Fruit fly (Drosophila melanogaster): Measurements from ENCODE around the gene smog.

The smog gene

DNA sequence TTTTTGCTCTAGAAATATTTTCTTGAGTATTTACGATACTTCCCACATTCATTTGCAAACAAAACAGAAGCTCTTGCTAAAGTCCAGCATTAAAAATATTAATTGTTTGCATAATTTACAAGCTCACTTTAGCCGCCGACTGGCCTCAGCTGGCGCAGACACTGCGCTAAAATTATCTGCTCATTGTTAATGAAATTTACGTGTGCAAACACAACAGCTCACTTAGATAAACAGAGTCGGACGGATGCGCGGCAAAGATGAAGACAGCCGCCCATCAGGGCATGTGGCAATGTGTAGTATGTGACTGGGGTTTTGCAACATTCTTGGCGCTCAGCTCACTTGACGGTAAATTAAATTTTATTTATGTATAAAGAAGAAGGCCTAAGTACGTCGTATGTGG lies 23.6 kb upstream of the smog start (continued):
- TF ChIP-seq CG17359 (tag; optimal IDR thresholded peaks at IDR 0.05) (peak; percentile 22), CG7987 (GFP tag; optimal IDR thresholded peaks at IDR 0.05) (peak; percentile 70), lbe (GFP tag; optimal IDR thresholded peaks at IDR 0.05) (no peak)

DNA sequence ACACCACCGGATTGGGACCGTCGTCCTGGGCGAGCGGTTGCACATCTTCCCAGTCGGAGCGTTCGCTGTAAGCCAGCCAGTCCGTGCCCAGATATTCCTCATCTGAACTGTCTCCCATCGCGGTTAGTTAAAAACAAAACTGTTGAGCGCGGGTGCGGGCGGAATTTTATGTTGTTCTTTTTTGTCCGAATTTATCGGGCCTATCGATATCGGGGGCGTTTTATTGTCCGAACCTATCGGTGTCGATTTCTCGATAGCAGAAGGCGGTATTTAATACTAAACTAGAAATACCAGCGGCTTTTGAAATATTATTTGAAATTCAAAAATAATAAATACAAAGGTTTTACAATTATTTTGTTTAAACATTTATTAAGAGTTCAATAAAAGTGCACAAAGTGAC lies 22.2 kb upstream of the smog start, which contains the start of gene Fnta:
Fnta (minus strand) TSS at position 204 of the 400 bp plus-strand sequence.
- TF ChIP-seq Myb (GFP tag; optimal IDR thresholded peaks at IDR 0.05), result no peak
- no peak for TF ChIP-seq Sox100B (GFP tag; optimal IDR thresholded peaks at IDR 0.05)
- TF ChIP-seq CG7839 (tag; optimal IDR thresholded peaks at IDR 0.05), result no peak
- TF ChIP-seq CG13123 (GFP tag; optimal IDR thresholded peaks at IDR 0.05), result no peak
- TF ChIP-seq CG6854 (GFP tag; optimal IDR thresholded peaks at IDR 0.05), result no peak
- TF ChIP-seq CG2116 (GFP tag; optimal IDR thresholded peaks at IDR 0.05), result peak; percentile 45
- no peak for TF ChIP-seq CG2678 (tag; optimal IDR thresholded peaks at IDR 0.05)
- TF ChIP-seq vnd (GFP tag; IDR thresholded peaks at IDR 0.05; ENCODE audit: partially characterized antibody), result peak; percentile 82
- no peak; the same call in 1 of the 2 replicates for TF ChIP-seq vvl (GFP tag; IDR thresholded peaks at IDR 0.05)
- TF ChIP-seq Gsc (GFP tag; IDR thresholded peaks at IDR 0.05), result no peak
- TF ChIP-seq CG17361 (GFP tag; IDR thresholded peaks at IDR 0.05), result no peak
- no peak for TF ChIP-seq H2.0 (GFP tag; IDR thresholded peaks at IDR 0.05)
- TF ChIP-seq dpn (GFP tag; optimal IDR thresholded peaks at IDR 0.05), result no peak
- TF ChIP-seq Lim3 (GFP tag; IDR thresholded peaks at IDR 0.05), result no peak
- no peak for TF ChIP-seq corto (GFP tag; optimal IDR thresholded peaks at IDR 0.05)
- no peak for TF ChIP-seq CG16779 (GFP tag; IDR thresholded peaks at IDR 0.05)
- no peak for TF ChIP-seq grau (tag; optimal IDR thresholded peaks at IDR 0.05)
- TF ChIP-seq ftz-f1 (GFP tag; optimal IDR thresholded peaks at IDR 0.05), result no peak
- no peak for TF ChIP-seq oc (tag; optimal IDR thresholded peaks at IDR 0.05)
- TF ChIP-seq PHDP (tag; optimal IDR thresholded peaks at IDR 0.05), result no peak
- TF ChIP-seq CG13287 (GFP tag; IDR thresholded peaks at IDR 0.05; ENCODE audit: partially characterized antibody), result peak; percentile 88
- peak; percentile 90 for TF ChIP-seq Bgb (GFP tag; IDR thresholded peaks at IDR 0.05; ENCODE audit: partially characterized antibody)
- TF ChIP-seq CG3847 (GFP tag; IDR thresholded peaks at IDR 0.05), result no peak
- TF ChIP-seq lmd (GFP tag; IDR thresholded peaks at IDR 0.05), result no peak
- TF ChIP-seq ERR (GFP tag; optimal IDR thresholded peaks at IDR 0.05), result no peak
- TF ChIP-seq run (tag; optimal IDR thresholded peaks at IDR 0.05), result no peak
- no peak for TF ChIP-seq CG14441 (GFP tag; IDR thresholded peaks at IDR 0.05)
- TF ChIP-seq CG5245 (GFP tag; optimal IDR thresholded peaks at IDR 0.05), result no peak
- no peak for TF ChIP-seq tgo (GFP tag; IDR thresholded peaks at IDR 0.05)
- no peak for TF ChIP-seq CG4328 (GFP tag; optimal IDR thresholded peaks at IDR 0.05)
- TF ChIP-seq gcm2 (GFP tag; optimal IDR thresholded peaks at IDR 0.05), result no peak
- TF ChIP-seq hkb (optimal IDR thresholded peaks at IDR 0.05), result no peak
- no peak for TF ChIP-seq hkb (GFP tag; IDR thresholded peaks at IDR 0.05)
- no peak for TF ChIP-seq Neu2 (GFP tag; optimal IDR thresholded peaks at IDR 0.05; ENCODE audit: borderline replicate concordance)
- no peak for TF ChIP-seq CG10959 (GFP tag; IDR thresholded peaks at IDR 0.05)
- no peak for TF ChIP-seq Fer3 (tag; optimal IDR thresholded peaks at IDR 0.05)
- no peak for TF ChIP-seq CG17912 (GFP tag; optimal IDR thresholded peaks at IDR 0.05)
- TF ChIP-seq onecut (GFP tag; IDR thresholded peaks at IDR 0.05), result no peak
- no peak for TF ChIP-seq zf30C (GFP tag; optimal IDR thresholded peaks at IDR 0.05)
- no peak for TF ChIP-seq CHES-1-like (GFP tag; optimal IDR thresholded peaks at IDR 0.05)
- TF ChIP-seq Abd-B (GFP tag; optimal IDR thresholded peaks at IDR 0.05), result no peak
- TF ChIP-seq hbn (GFP tag; IDR thresholded peaks at IDR 0.05; ENCODE audit: partially characterized antibody), result peak; percentile 78
- no peak for TF ChIP-seq CG7928 (GFP tag; optimal IDR thresholded peaks at IDR 0.05)
- no peak for TF ChIP-seq CG9817 (tag; optimal IDR thresholded peaks at IDR 0.05)
- peak; percentile 81 for TF ChIP-seq Scr (GFP tag; IDR thresholded peaks at IDR 0.05; ENCODE audit: partially characterized antibody)
- no peak for TF ChIP-seq Bteb2 (GFP tag; optimal IDR thresholded peaks at IDR 0.05)
- no peak for TF ChIP-seq CG10543 (GFP tag; optimal IDR thresholded peaks at IDR 0.05)
